Fruit fly (Drosophila melanogaster) whole organism, embryonic: ENCODE results near the gene CG17108.

Experiments
- Atf6 ChIP-seq: fragments of 200-800 bp; sonication (Bioruptor generic); IDR thresholded peaks from 2 replicates; pipeline ENCODE4 v1.3.6; 2022; ENCODE audit warnings: missing biosample characterization, missing genetic modification characterization
- CG10654 ChIP-seq: fragments of 200-800 bp; sonication (Bioruptor generic); optimal IDR thresholded peaks from 2 replicates; lab custom pipeline; 2016; ENCODE audit warnings: missing biosample characterization, missing genetic modification characterization
- CG10959 ChIP-seq: fragments of 200-800 bp; sonication (Bioruptor generic); IDR thresholded peaks from 2 replicates; pipeline ENCODE4 v1.3.6; 2022; ENCODE audit warnings: missing biosample characterization, missing genetic modification characterization
- CG11504 ChIP-seq: fragments of 200-800 bp; sonication (Bioruptor generic); optimal IDR thresholded peaks from 3 replicates; lab custom pipeline; 2019; ENCODE audit warnings: missing biosample characterization, mild to moderate bottlenecking, missing genetic modification characterization, moderate library complexity
- CG11560 ChIP-seq: fragments of 200-800 bp; sonication (Bioruptor generic); IDR thresholded peaks from 3 replicates; pipeline ENCODE4 v1.3.6; 2022; ENCODE audit warnings: missing biosample characterization, missing genetic modification characterization
- CG14710 ChIP-seq: fragments of 200-800 bp; sonication (Bioruptor generic); optimal IDR thresholded peaks from 3 replicates; lab custom pipeline; 2019; ENCODE audit warnings: missing biosample characterization, mild to moderate bottlenecking, missing genetic modification characterization, moderate library complexity
- CG18619 ChIP-seq: fragments of 200-800 bp; sonication (Bioruptor generic); optimal IDR thresholded peaks from 3 replicates; lab custom pipeline; 2017; ENCODE audit warnings: missing biosample characterization, mild to moderate bottlenecking, missing genetic modification characterization
- CG2199 ChIP-seq: fragments of 200-800 bp; sonication (Bioruptor generic); IDR thresholded peaks from 3 replicates; pipeline ENCODE4 v1.3.6; 2022; ENCODE audit warnings: missing biosample characterization, missing genetic modification characterization
- CG30431 ChIP-seq: fragments of 200-800 bp; sonication (Bioruptor generic); optimal IDR thresholded peaks from 2 replicates; lab custom pipeline; 2017; ENCODE audit warnings: missing biosample characterization, missing genetic modification characterization
- CG31441 ChIP-seq: fragments of 200-800 bp; sonication (Bioruptor generic); IDR thresholded peaks from 2 replicates; pipeline ENCODE4 v1.3.6; 2022; ENCODE audit warnings: missing biosample characterization, missing genetic modification characterization
- CG3995 ChIP-seq: fragments of 200-800 bp; sonication (Bioruptor generic); optimal IDR thresholded peaks from 3 replicates; lab custom pipeline; 2016; ENCODE audit warnings: missing biosample characterization, missing genetic modification characterization
- CG9215 ChIP-seq: fragments of 200-800 bp; sonication (Bioruptor generic); IDR thresholded peaks from 2 replicates; pipeline ENCODE4 v1.3.6; 2022; ENCODE audit warnings: missing biosample characterization, missing genetic modification characterization
- Elba2 ChIP-seq: fragments of 200-800 bp; sonication (Bioruptor generic); optimal IDR thresholded peaks from 3 replicates; lab custom pipeline; 2016; ENCODE audit warnings: missing biosample characterization, missing genetic modification characterization
- Fer1 ChIP-seq: fragments of 200-800 bp; sonication (Bioruptor generic); optimal IDR thresholded peaks from 2 replicates; lab custom pipeline; 2017; ENCODE audit warnings: missing biosample characterization, mild to moderate bottlenecking, missing genetic modification characterization
- Gsc ChIP-seq: fragments of 200-800 bp; sonication (Bioruptor generic); IDR thresholded peaks from 2 replicates; pipeline ENCODE4 v1.3.6; 2022; ENCODE audit warnings: missing biosample characterization, missing genetic modification characterization
- H2.0 ChIP-seq: fragments of 200-800 bp; sonication (Bioruptor generic); IDR thresholded peaks from 2 replicates; pipeline ENCODE4 v1.3.6; 2022; ENCODE audit warnings: missing biosample characterization, missing genetic modification characterization
- Hr51 ChIP-seq, 2 experiments: fragments of 200-800 bp; sonication (Bioruptor generic); optimal IDR thresholded peaks; 2 replicates in 1 of 2; 3 replicates in 1 of 2; lab custom pipeline; 2016 to 2018; ENCODE audit warnings: missing biosample characterization in 2 of 2, missing genetic modification characterization in 2 of 2, mild to moderate bottlenecking in 1 of 2, moderate library complexity in 1 of 2
- Meics ChIP-seq: fragments of 200-800 bp; sonication (Bioruptor generic); optimal IDR thresholded peaks from 2 replicates; lab custom pipeline; 2017; ENCODE audit warnings: missing biosample characterization, mild to moderate bottlenecking, missing genetic modification characterization
- Ptx1 ChIP-seq: fragments of 200-800 bp; sonication (Bioruptor generic); IDR thresholded peaks from 2 replicates; pipeline ENCODE4 v1.3.6; 2022; ENCODE audit warnings: missing biosample characterization, missing genetic modification characterization
- Rx ChIP-seq: fragments of 200-800 bp; sonication (Bioruptor generic); IDR thresholded peaks from 2 replicates; pipeline ENCODE4 v1.3.6; 2022; ENCODE audit warnings: missing biosample characterization, missing genetic modification characterization
- bab2 ChIP-seq: fragments of 200-800 bp; sonication (Bioruptor generic); optimal IDR thresholded peaks from 2 replicates; lab custom pipeline; 2016; ENCODE audit warnings: missing biosample characterization, missing genetic modification characterization
- hth ChIP-seq: fragments of >200 bp; optimal IDR thresholded peaks from 2 replicates; lab custom pipeline; 2017; ENCODE audit warnings: inconsistent platforms
- insv ChIP-seq, 2 experiments: fragments of 200-800 bp; sonication (Bioruptor generic); optimal IDR thresholded peaks; 3 replicates each; lab custom pipeline; 2016 to 2018; ENCODE audit warnings: missing biosample characterization in 2 of 2, missing genetic modification characterization in 2 of 2
- kay ChIP-seq: fragments of 200-800 bp; sonication (Bioruptor generic); optimal IDR thresholded peaks from 2 replicates; lab custom pipeline; 2016; ENCODE audit warnings: missing biosample characterization, missing genetic modification characterization
- knrl ChIP-seq: fragments of 200-800 bp; sonication (Bioruptor generic); IDR thresholded peaks from 3 replicates; pipeline ENCODE4 v1.3.6; 2022; ENCODE audit warnings: missing biosample characterization, missing genetic modification characterization; ENCODE audit not compliant: partially characterized antibody
- mld ChIP-seq: fragments of 200-800 bp; sonication (Bioruptor generic); IDR thresholded peaks from 3 replicates; pipeline ENCODE4 v1.3.6; 2022; ENCODE audit warnings: missing biosample characterization, missing genetic modification characterization; ENCODE audit not compliant: partially characterized antibody
- prd ChIP-seq, 3 experiments: fragments of >200 bp in 2 of 3; fragments of 200-800 bp in 1 of 3; sonication (Bioruptor generic) in 1 of 3; optimal IDR thresholded peaks in 2 of 3; IDR thresholded peaks in 1 of 3; 2 replicates in 2 of 3; 3 replicates in 1 of 3; pipeline versions ENCODE4 v1.3.6 to Lab custom; 2017 to 2022; ENCODE audit warnings: missing biosample characterization in 1 of 3, missing genetic modification characterization in 1 of 3
- sima ChIP-seq: fragments of 200-800 bp; sonication (Bioruptor generic); optimal IDR thresholded peaks from 2 replicates; lab custom pipeline; 2016; ENCODE audit warnings: missing biosample characterization, missing genetic modification characterization
- stwl ChIP-seq: fragments of 200-800 bp; sonication (Bioruptor generic); optimal IDR thresholded peaks from 3 replicates; lab custom pipeline; 2018; ENCODE audit warnings: missing biosample characterization, mild to moderate bottlenecking, missing genetic modification characterization, moderate library complexity
- twi ChIP-seq: fragments of 200-800 bp; optimal IDR thresholded peaks from 2 replicates; lab custom pipeline; 2019; ENCODE audit warnings: missing biosample characterization, mild to moderate bottlenecking, missing genetic modification characterization, moderate library complexity
- zen ChIP-seq: fragments of 200-800 bp; sonication (Bioruptor generic); optimal IDR thresholded peaks from 3 replicates; lab custom pipeline; 2018; ENCODE audit warnings: missing biosample characterization, mild to moderate bottlenecking, missing genetic modification characterization, moderate library complexity

The CG17108 gene

DNA sequence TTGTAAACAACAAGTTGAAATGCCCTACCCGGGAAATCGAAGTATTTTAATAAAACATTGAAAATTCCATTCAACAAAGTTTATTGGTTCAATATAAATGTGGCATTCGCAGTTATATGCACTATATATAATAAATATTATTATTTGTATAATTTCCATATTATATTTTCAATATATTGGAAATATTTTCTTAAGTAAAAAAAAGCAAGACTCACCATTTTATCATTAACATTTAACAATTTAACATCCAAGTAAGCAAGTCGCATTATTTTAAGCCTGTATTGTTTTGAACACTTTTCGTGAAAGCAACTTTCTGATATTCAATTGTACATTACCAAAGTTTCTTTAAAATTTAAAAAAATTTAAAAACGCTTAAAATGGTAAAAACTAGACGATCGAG, 35.9 kb downstream of the CG17108 start, which contains the start of gene CG45690:
Gene CG45690, plus strand, starts transcription at position 301 of the 400 bp plus-strand sequence.
- no peak for TF ChIP-seq Hr51 (GFP tag; optimal IDR thresholded peaks at IDR 0.05; lab: Kevin White, UChicago)
- TF ChIP-seq bab2: no peak
- no peak for TF ChIP-seq CG14710 (tag; lab: Kevin White, UChicago)
- no peak for TF ChIP-seq CG9215 (GFP tag; lab: Robert Waterston, UW)
- TF ChIP-seq, all 482 proteins: peak for 0

DNA sequence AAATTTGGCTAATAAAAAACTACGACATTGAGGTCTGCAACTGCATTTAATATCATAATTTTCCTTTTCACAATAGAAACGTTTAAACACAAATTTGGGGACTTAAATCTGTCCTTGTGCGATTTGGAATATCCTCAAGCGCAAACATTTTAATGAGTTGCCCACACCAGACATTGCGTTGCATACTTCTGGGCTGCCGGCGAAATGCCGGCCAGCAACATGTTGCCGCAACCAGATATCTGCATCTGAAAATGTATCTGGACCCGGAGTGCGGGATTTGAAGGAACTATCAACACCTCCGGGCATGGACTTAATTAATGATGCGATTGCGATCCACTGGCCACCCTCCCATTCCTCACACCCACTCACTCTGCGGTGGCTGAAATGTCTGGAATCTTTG, 39.4 kb downstream of the CG17108 start:
- no peak for TF ChIP-seq knrl
- TF ChIP-seq CG2199 (GFP tag; lab: Robert Waterston, UW): 0 out of 3 replicates have a peak, but pooled peaks have one; percentile 30
- TF ChIP-seq zen (tag; lab: Kevin White, UChicago): peak; percentile 19
- peak; percentile 99 for TF ChIP-seq CG11504
- TF ChIP-seq kay (GFP tag; lab: Kevin White, UChicago): no peak

dm6 chr2L:10651313-10651712, 42.6 kb downstream of the CG17108 start, which contains the start of gene dbf:
TSS of gene dbf (plus strand) at chr2L:10651613.
- TF ChIP-seq H2.0 (GFP tag; lab: Robert Waterston, UW) (no peak), sima (GFP tag; lab: Kevin White, UChicago) (no peak), Atf6 (GFP tag; lab: Robert Waterston, UW) (no peak), twi (tag; lab: Kevin White, UChicago) (no peak), prd (optimal IDR thresholded peaks at IDR 0.05; lab: Kevin White, UChicago) (no peak), prd (GFP tag; IDR thresholded peaks at IDR 0.05; lab: Robert Waterston, UW) (no peak), Rx (GFP tag; lab: Robert Waterston, UW) (no peak), CG18619 (GFP tag; lab: Kevin White, UChicago) (no peak)

dm6 chr2L:10647720-10648349, 46.1 kb downstream of the CG17108 start:
- no peak for TF ChIP-seq Fer1 (GFP tag; lab: Kevin White, UChicago)
- TF ChIP-seq Gsc (GFP tag; lab: Robert Waterston, UW): no peak
- TF ChIP-seq CG10654 (GFP tag; lab: Kevin White, UChicago): no peak
- TF ChIP-seq Elba2: peak; percentile 99
- TF ChIP-seq insv (GFP tag; optimal IDR thresholded peaks at IDR 0.05; lab: Kevin White, UChicago): peak in 1 of 2 experiments; percentile 91
- no peak for TF ChIP-seq CG10959 (GFP tag; lab: Robert Waterston, UW)
- no peak for TF ChIP-seq Meics (GFP tag; lab: Kevin White, UChicago)
- TF ChIP-seq Ptx1 (GFP tag; lab: Robert Waterston, UW): no peak
- TF ChIP-seq hth (lab: Kevin White, UChicago): no peak
- TF ChIP-seq CG3995 (GFP tag; lab: Kevin White, UChicago): peak; percentile 75
- no peak for TF ChIP-seq CG30431
- TF ChIP-seq zen (tag; lab: Kevin White, UChicago): peak; percentile 41
- TF ChIP-seq CG31441 (GFP tag; lab: Robert Waterston, UW): 0 out of 2 replicates have a peak, but pooled peaks have one; percentile 48

DNA sequence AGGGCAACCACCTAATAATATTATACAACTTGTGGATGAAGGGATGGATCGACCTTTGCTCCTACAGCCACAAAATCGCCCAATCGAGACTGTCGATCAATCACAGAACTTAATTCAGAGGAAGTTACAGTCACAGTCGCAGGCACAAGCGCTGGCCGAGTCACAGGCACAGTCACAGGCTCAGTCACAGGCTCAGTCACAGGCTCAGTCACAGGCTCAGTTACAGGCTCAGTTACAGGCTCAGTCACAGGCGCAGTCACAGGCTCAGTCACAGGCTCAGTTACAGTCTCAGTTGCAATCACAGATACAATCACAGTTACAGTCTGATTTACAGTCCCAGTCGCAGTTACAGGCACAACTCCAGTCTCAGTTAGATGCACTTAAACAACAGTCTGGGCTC, 47.2 kb downstream of the CG17108 start:
- TF ChIP-seq CG31441 (GFP tag; lab: Robert Waterston, UW) (peak; percentile 59; the same call in 1 of the 2 replicates), Elba2 (peak; percentile 52), mld (GFP tag; lab: Robert Waterston, UW) (no peak), CG11560 (tag; lab: Robert Waterston, UW) (no peak), stwl (tag; lab: Kevin White, UChicago) (peak; percentile 6), CG3995 (GFP tag; lab: Kevin White, UChicago) (peak; percentile 80), CG10959 (GFP tag; lab: Robert Waterston, UW) (0 out of 2 replicates have a peak, but pooled peaks have one; percentile 13), insv (GFP tag; optimal IDR thresholded peaks at IDR 0.05; lab: Kevin White, UChicago) (peak in 1 of 2 experiments; percentile 77)
